Fruit fly (Drosophila melanogaster) whole organism, adult: ENCODE measurements around the gene CG3868.

Experiments
- CG11617 ChIP-seq: fragments of 200-800 bp; sonication (Bioruptor generic); optimal IDR thresholded peaks from 2 replicates; lab custom pipeline; 2017; ENCODE audit warnings: mild to moderate bottlenecking, missing biosample characterization, missing genetic modification reagents, missing genetic modification characterization
- CG12768 ChIP-seq: fragments of 200-800 bp; sonication (Bioruptor generic); optimal IDR thresholded peaks from 2 replicates; lab custom pipeline; 2017; ENCODE audit warnings: missing biosample characterization, missing genetic modification characterization, mild to moderate bottlenecking, moderate library complexity, missing genetic modification reagents
- CG14711 ChIP-seq: fragments of 200-800 bp; sonication (Bioruptor generic); optimal IDR thresholded peaks from 2 replicates; lab custom pipeline; 2018; ENCODE audit warnings: missing biosample characterization, mild to moderate bottlenecking, missing genetic modification characterization, moderate library complexity
- CG1620 ChIP-seq: fragments of 200-800 bp; sonication (Bioruptor generic); optimal IDR thresholded peaks from 2 replicates; lab custom pipeline; 2016; ENCODE audit warnings: missing biosample characterization, missing genetic modification characterization
- CG33017 ChIP-seq: fragments of 200-800 bp; sonication (Bioruptor generic); optimal IDR thresholded peaks from 2 replicates; lab custom pipeline; 2018; ENCODE audit warnings: missing biosample characterization, mild to moderate bottlenecking, missing genetic modification characterization, moderate library complexity
- CG5204 ChIP-seq: fragments of 200-800 bp; sonication (Bioruptor generic); optimal IDR thresholded peaks from 2 replicates; lab custom pipeline; 2016; ENCODE audit warnings: missing biosample characterization, missing genetic modification characterization
- CG7045 ChIP-seq: fragments of 200-800 bp; sonication (Bioruptor generic); optimal IDR thresholded peaks from 2 replicates; lab custom pipeline; 2017; ENCODE audit warnings: missing biosample characterization, mild to moderate bottlenecking, missing genetic modification characterization
- CG7101 ChIP-seq: fragments of 200-800 bp; sonication (Bioruptor generic); optimal IDR thresholded peaks from 2 replicates; lab custom pipeline; 2018; ENCODE audit warnings: missing biosample characterization, mild to moderate bottlenecking, missing genetic modification characterization, moderate library complexity
- Clk ChIP-seq: fragments of 200-800 bp; sonication (Bioruptor generic); optimal IDR thresholded peaks from 2 replicates; lab custom pipeline; 2017; ENCODE audit warnings: missing biosample characterization, missing genetic modification characterization
- Crg-1 ChIP-seq: fragments of 200-800 bp; sonication (Bioruptor generic); optimal IDR thresholded peaks from 2 replicates; lab custom pipeline; 2016; ENCODE audit warnings: missing biosample characterization, missing genetic modification characterization
- Hr96 ChIP-seq: fragments of 200-800 bp; sonication (Bioruptor generic); optimal IDR thresholded peaks from 2 replicates; lab custom pipeline; 2016; ENCODE audit warnings: missing biosample characterization, missing genetic modification characterization
- Mnt ChIP-seq: fragments of 200-800 bp; sonication (Bioruptor generic); optimal IDR thresholded peaks from 2 replicates; lab custom pipeline; 2016; ENCODE audit warnings: missing biosample characterization, mild to moderate bottlenecking, missing genetic modification characterization
- bab1 ChIP-seq: fragments of 200-800 bp; sonication (Bioruptor generic); optimal IDR thresholded peaks from 3 replicates; lab custom pipeline; 2019; ENCODE audit warnings: missing biosample characterization, mild to moderate bottlenecking, missing genetic modification characterization, moderate library complexity
- cic ChIP-seq: fragments of 200-800 bp; sonication (Bioruptor generic); optimal IDR thresholded peaks from 2 replicates; lab custom pipeline; 2017; ENCODE audit warnings: missing biosample characterization, mild to moderate bottlenecking, missing genetic modification characterization, moderate library complexity
- cnc ChIP-seq, 2 experiments: fragments of >200 bp; optimal IDR thresholded peaks; 2 replicates each; lab custom pipeline; 2017
- kay ChIP-seq: fragments of 200-800 bp; sonication (Bioruptor generic); peaks from one replicate; lab custom pipeline; 2016; ENCODE audit warnings: missing biosample characterization, missing genetic modification characterization, borderline replicate concordance
- ovo ChIP-seq: fragments of 200-800 bp; sonication (Bioruptor generic); optimal IDR thresholded peaks from 2 replicates; lab custom pipeline; 2016; ENCODE audit warnings: missing biosample characterization, missing genetic modification characterization
- pad ChIP-seq: fragments of 200-800 bp; sonication (Bioruptor generic); optimal IDR thresholded peaks from 3 replicates; lab custom pipeline; 2017; ENCODE audit warnings: missing biosample characterization, missing genetic modification characterization, mild to moderate bottlenecking, moderate library complexity, missing genetic modification reagents
- tj ChIP-seq: fragments of 200-800 bp; sonication (Bioruptor generic); optimal IDR thresholded peaks from 3 replicates; lab custom pipeline; 2017; ENCODE audit warnings: missing biosample characterization, mild to moderate bottlenecking, missing genetic modification characterization, moderate library complexity
- toe ChIP-seq: fragments of 200-800 bp; sonication (Bioruptor generic); optimal IDR thresholded peaks from 2 replicates; lab custom pipeline; 2016; ENCODE audit warnings: missing biosample characterization, missing genetic modification characterization

CG3868 gene

DNA sequence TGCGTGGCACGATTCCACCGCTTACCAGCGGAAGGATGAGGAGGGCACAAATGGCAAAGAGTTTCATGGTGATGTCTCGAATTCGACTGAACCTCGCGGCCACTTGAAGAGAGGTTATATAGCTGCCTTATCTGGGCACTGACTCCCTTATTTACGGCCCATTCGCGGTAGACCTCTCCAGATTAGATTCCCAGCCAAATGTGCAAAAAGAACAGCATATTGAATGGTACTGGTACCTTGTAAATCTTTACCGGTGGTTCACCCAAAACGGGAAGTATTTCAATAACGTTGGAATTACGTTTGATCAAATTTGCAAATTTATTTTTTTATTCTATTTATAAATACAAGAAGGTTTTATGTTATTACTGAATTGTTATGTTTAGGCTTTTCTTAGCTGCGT lies at the start of gene CG3868:
Gene CG3868, minus strand, starts transcription at position 94 of the 400 bp plus-strand sequence.
- no peak for TF ChIP-seq CG1620 (GFP tag; lab: Kevin White, UChicago)
- no peak for TF ChIP-seq CG11617
- no peak for TF ChIP-seq ovo (GFP tag; lab: Kevin White, UChicago)
- TF ChIP-seq Hr96 (GFP tag; lab: Kevin White, UChicago), result no peak
- no peak for TF ChIP-seq bab1 (GFP tag; lab: Kevin White, UChicago)
- TF ChIP-seq CG14711 (tag; lab: Kevin White, UChicago), result no peak
- no peak for TF ChIP-seq CG7045
- no peak for TF ChIP-seq pad (GFP tag; lab: Kevin White, UChicago)
- no peak for TF ChIP-seq toe (GFP tag; lab: Kevin White, UChicago)
- no peak for TF ChIP-seq cic (GFP tag; lab: Kevin White, UChicago)
- TF ChIP-seq CG5204 (GFP tag; lab: Kevin White, UChicago), result no peak
- TF ChIP-seq Mnt, result no peak
- no peak for TF ChIP-seq CG7101 (tag; lab: Kevin White, UChicago)
- TF ChIP-seq CG33017 (tag; lab: Kevin White, UChicago), result no peak
- no peak for TF ChIP-seq Clk
- no peak for TF ChIP-seq kay (GFP tag; lab: Kevin White, UChicago)

DNA sequence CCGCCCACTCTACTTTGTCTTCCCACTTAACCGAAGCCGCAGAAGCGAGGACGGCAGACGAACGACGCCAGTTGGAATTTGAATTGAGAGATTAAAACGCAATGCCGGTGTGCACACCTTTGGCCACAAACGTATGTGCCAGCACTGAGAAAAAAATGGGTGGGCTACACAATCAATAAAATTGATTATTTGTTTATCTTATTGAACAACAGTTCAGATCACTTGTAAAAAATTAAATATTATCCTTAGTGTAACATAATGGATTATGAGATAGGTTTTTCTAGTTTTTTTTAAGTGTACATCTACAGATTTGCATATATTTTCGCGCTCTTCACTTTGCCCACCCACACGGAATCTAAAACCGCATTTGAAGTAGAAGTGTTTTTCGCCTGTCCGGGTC lies 49.0 kb upstream of the CG3868 start:
- no peak for TF ChIP-seq CG11617
- no peak for TF ChIP-seq Clk
- TF ChIP-seq bab1 (GFP tag; lab: Kevin White, UChicago), result no peak
- no peak for TF ChIP-seq CG14711 (tag; lab: Kevin White, UChicago)
- no peak for TF ChIP-seq CG7101 (tag; lab: Kevin White, UChicago)
- no peak for TF ChIP-seq kay (GFP tag; lab: Kevin White, UChicago)
- no peak for TF ChIP-seq Mnt
- TF ChIP-seq ovo (GFP tag; lab: Kevin White, UChicago), result no peak
- TF ChIP-seq Crg-1 (GFP tag; lab: Kevin White, UChicago), result no peak
- TF ChIP-seq Hr96 (GFP tag; lab: Kevin White, UChicago), result no peak
- no peak for TF ChIP-seq toe (GFP tag; lab: Kevin White, UChicago)
- no peak for TF ChIP-seq CG12768 (GFP tag; lab: Kevin White, UChicago)
- TF ChIP-seq CG5204 (GFP tag; lab: Kevin White, UChicago), result no peak
- no peak for TF ChIP-seq cnc (optimal IDR thresholded peaks at IDR 0.05; lab: Kevin White, UChicago)
- TF ChIP-seq pad (GFP tag; lab: Kevin White, UChicago), result no peak
- TF ChIP-seq cic (GFP tag; lab: Kevin White, UChicago), result no peak
- no peak for TF ChIP-seq CG7045
- TF ChIP-seq tj (GFP tag; lab: Kevin White, UChicago), result no peak
- no peak for TF ChIP-seq CG1620 (GFP tag; lab: Kevin White, UChicago)
- no peak for TF ChIP-seq CG33017 (tag; lab: Kevin White, UChicago)

DNA sequence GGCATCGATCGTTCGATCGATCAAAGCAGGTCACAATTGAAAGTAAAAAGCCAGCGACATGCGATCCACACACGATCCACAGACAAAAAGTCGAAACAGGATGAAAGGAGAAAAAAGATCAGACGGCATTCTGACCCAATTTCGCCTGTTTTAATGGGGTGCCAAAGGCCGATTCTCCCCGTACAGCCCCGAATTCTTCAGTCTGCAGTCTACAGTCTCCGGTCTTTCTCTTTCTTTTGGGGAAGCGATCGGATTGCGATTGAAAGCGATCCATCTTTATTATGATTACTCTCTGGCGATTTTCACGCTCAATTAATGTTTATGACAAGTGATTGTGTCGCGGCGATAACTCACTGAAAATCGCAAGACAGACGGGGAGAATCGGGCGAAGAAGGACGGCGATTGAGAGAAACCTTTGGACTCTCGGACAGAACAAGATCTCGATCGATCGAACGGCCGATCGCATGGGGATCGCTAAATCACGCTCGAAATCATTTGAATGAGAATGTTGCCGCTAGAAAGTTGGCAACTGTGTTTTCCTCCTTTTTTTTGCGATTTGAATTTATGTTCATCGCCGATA lies 47.9 kb upstream of the CG3868 start:
- TF ChIP-seq tj (GFP tag; lab: Kevin White, UChicago), result no peak
- TF ChIP-seq Mnt, result no peak
- no peak for TF ChIP-seq cnc (optimal IDR thresholded peaks at IDR 0.05; lab: Kevin White, UChicago)

DNA sequence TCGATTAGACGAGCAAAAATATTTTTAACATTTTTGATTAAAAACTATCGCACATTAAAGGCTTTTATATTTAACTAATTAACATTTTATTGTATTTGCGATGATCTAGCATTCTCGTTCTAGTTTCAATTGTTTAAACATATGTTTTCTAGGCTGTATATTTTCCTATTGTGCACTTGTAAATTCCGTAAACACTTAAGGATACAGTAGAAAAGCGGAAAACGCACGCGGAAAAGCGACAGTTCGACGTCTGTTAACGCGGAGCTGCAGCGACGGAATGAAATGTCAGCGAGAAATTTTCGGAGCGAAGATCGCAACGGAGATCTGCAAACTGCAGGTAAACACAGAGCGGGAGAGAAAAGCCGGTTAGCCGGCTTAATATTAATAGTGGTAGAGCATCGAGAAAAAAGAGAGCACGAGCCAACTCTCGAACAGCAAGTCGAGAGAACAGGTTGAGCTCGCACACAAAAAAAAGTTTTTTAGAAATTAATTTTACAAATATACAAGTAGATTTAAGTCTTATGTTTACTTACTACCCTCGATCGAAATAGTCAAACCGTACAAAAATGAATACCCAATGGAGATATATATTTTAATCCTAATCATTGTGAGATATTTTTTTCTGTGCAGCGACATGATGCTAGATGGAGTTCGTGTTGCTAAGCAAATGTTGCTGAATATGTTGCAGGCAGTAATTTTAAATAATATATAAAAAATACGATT lies 46.0 kb upstream of the CG3868 start:
- peak; percentile 13 for TF ChIP-seq CG12768 (GFP tag; lab: Kevin White, UChicago)
- TF ChIP-seq CG11617, result no peak
- no peak for TF ChIP-seq CG1620 (GFP tag; lab: Kevin White, UChicago)
- no peak for TF ChIP-seq ovo (GFP tag; lab: Kevin White, UChicago)
- TF ChIP-seq Hr96 (GFP tag; lab: Kevin White, UChicago), result no peak
- TF ChIP-seq CG5204 (GFP tag; lab: Kevin White, UChicago), result peak; percentile 4
- TF ChIP-seq cic (GFP tag; lab: Kevin White, UChicago), result no peak
- TF ChIP-seq cnc (optimal IDR thresholded peaks at IDR 0.05; lab: Kevin White, UChicago), result no peak
- TF ChIP-seq CG7101 (tag; lab: Kevin White, UChicago), result peak; percentile 55
- peak; percentile 43 for TF ChIP-seq tj (GFP tag; lab: Kevin White, UChicago)
- TF ChIP-seq bab1 (GFP tag; lab: Kevin White, UChicago), result peak; percentile 29
- no peak for TF ChIP-seq toe (GFP tag; lab: Kevin White, UChicago)
- no peak for TF ChIP-seq Clk
- peak; percentile 27 for TF ChIP-seq CG7045
- TF ChIP-seq CG33017 (tag; lab: Kevin White, UChicago), result peak; percentile 63
- no peak for TF ChIP-seq kay (GFP tag; lab: Kevin White, UChicago)
- no peak for TF ChIP-seq Mnt
- TF ChIP-seq pad (GFP tag; lab: Kevin White, UChicago), result no peak
- no peak for TF ChIP-seq Crg-1 (GFP tag; lab: Kevin White, UChicago)
- TF ChIP-seq CG14711 (tag; lab: Kevin White, UChicago), result peak; percentile 55

DNA sequence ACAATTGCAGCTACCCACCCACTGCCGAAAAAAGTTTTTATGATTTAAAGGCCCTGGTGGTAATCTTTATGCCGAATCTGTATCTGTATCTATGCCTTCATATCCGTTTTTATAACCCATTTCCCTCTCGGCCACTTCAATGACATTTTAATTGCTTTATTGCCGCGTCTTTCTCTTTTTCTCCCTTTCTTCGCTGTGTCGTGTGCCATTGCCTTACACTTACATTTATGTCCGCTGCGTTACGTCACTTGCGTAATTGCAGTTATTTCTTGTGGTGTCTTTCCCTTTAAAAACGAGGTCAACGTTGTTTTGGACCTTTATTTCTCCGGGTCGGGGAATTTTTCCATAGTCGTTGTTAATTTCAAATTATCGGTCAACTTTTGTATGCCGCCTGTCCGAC lies 44.8 kb upstream of the CG3868 start:
- TF ChIP-seq Hr96 (GFP tag; lab: Kevin White, UChicago) (no peak), bab1 (GFP tag; lab: Kevin White, UChicago) (no peak), kay (GFP tag; lab: Kevin White, UChicago) (no peak), CG11617 (no peak), Clk (no peak), cnc (optimal IDR thresholded peaks at IDR 0.05; lab: Kevin White, UChicago) (no peak), CG1620 (GFP tag; lab: Kevin White, UChicago) (no peak), cic (GFP tag; lab: Kevin White, UChicago) (no peak), ovo (GFP tag; lab: Kevin White, UChicago) (no peak), toe (GFP tag; lab: Kevin White, UChicago) (no peak), pad (GFP tag; lab: Kevin White, UChicago) (no peak), Mnt (no peak), CG33017 (tag; lab: Kevin White, UChicago) (no peak)
